Worm (Caenorhabditis elegans) whole organism, L1 larva: Measurements from ENCODE around the gene F26C11.1.

Source experiments
- C34B4.2 ChIP-seq: sonication (generic microtip); optimal IDR thresholded peaks from 2 replicates; lab custom pipeline; 2017; ENCODE audit warnings: mild to moderate bottlenecking, missing genetic modification characterization, missing compliant biosample characterization
- alr-1 ChIP-seq: fragments of 200-800 bp; sonication (Bioruptor generic); optimal IDR thresholded peaks from 2 replicates; lab custom pipeline; 2018; ENCODE audit warnings: borderline replicate concordance, mild to moderate bottlenecking, missing genetic modification characterization, missing compliant biosample characterization
- aly-2 ChIP-seq: fragments of 150-350 bp; optimal IDR thresholded peaks from 2 replicates; lab custom pipeline; 2014; ENCODE audit warnings: missing biosample characterization, missing genetic modification characterization
- ama-1 ChIP-seq: fragments of 150-350 bp; optimal IDR thresholded peaks from 2 replicates; lab custom pipeline; 2014
- blmp-1 ChIP-seq: fragments of 150-350 bp; optimal IDR thresholded peaks from 2 replicates; lab custom pipeline; 2014; ENCODE audit warnings: missing biosample characterization, missing genetic modification characterization
- ceh-63 ChIP-seq: fragments of 200-800 bp; sonication (Bioruptor generic); optimal IDR thresholded peaks from 2 replicates; lab custom pipeline; 2018; ENCODE audit warnings: mild to moderate bottlenecking, missing genetic modification characterization, missing compliant biosample characterization
- ceh-90 ChIP-seq: sonication (generic microtip); optimal IDR thresholded peaks from 2 replicates; lab custom pipeline; 2016; ENCODE audit warnings: missing genetic modification characterization, missing compliant biosample characterization
- efl-1 ChIP-seq, 4 experiments: fragments of 150-350 bp; optimal IDR thresholded peaks in 3 of 4; peaks in 1 of 4; 1 replicate in 1 of 4; 2 replicates in 3 of 4; lab custom pipeline; 2014; ENCODE audit warnings: missing biosample characterization in 2 of 4, missing genetic modification characterization in 2 of 4, missing genetic modification reagents in 2 of 4
- efl-3 ChIP-seq: fragments of 200-800 bp; sonication (Bioruptor generic); optimal IDR thresholded peaks from 2 replicates; lab custom pipeline; 2018; ENCODE audit warnings: mild to moderate bottlenecking, missing genetic modification characterization, missing compliant biosample characterization
- egl-27 ChIP-seq, 2 experiments: fragments of 150-350 bp in 1 of 2; sonication (generic microtip); optimal IDR thresholded peaks; 3 replicates each; lab custom pipeline; 2017 to 2018; ENCODE audit warnings: missing biosample characterization in 2 of 2, missing genetic modification characterization in 2 of 2, missing genetic modification reagents in 2 of 2
- elt-3 ChIP-seq, 6 experiments: fragments of 150-350 bp in 1 of 6; sonication (generic microtip); optimal IDR thresholded peaks; 2 replicates each; lab custom pipeline; 2017 to 2018; ENCODE audit warnings: missing biosample characterization in 6 of 6, missing genetic modification characterization in 6 of 6, inconsistent platforms in 1 of 6
- fkh-8 ChIP-seq: sonication (generic microtip); optimal IDR thresholded peaks from 2 replicates; lab custom pipeline; 2016; ENCODE audit warnings: mild to moderate bottlenecking, missing genetic modification characterization, missing compliant biosample characterization
- fos-1 ChIP-seq: fragments of 150-350 bp; optimal IDR thresholded peaks from 2 replicates; lab custom pipeline; 2014; ENCODE audit warnings: missing biosample characterization, missing genetic modification characterization
- hlh-4 ChIP-seq: sonication (generic microtip); optimal IDR thresholded peaks from 2 replicates; lab custom pipeline; 2016; ENCODE audit warnings: mild to moderate bottlenecking, missing genetic modification characterization, missing compliant biosample characterization
- irx-1 ChIP-seq: sonication (generic microtip); optimal IDR thresholded peaks from 2 replicates; lab custom pipeline; 2016; ENCODE audit warnings: missing genetic modification characterization, missing compliant biosample characterization
- isw-1 ChIP-seq: fragments of 200-800 bp; sonication (Bioruptor generic); IDR thresholded peaks from 2 replicates; pipeline ENCODE4 v1.3.6; 2022; ENCODE audit warnings: missing genetic modification characterization, missing compliant biosample characterization
- jun-1 ChIP-seq: fragments of 150-350 bp; optimal IDR thresholded peaks from 2 replicates; lab custom pipeline; 2014; ENCODE audit warnings: missing biosample characterization, missing genetic modification reagents, missing genetic modification characterization
- lin-13 ChIP-seq: fragments of 150-350 bp; optimal IDR thresholded peaks from 2 replicates; lab custom pipeline; 2014; ENCODE audit warnings: missing biosample characterization, missing genetic modification reagents, missing genetic modification characterization
- lin-35 ChIP-seq, 2 experiments: fragments of 150-350 bp; optimal IDR thresholded peaks; 2 replicates each; lab custom pipeline; 2014; ENCODE audit warnings: missing biosample characterization in 2 of 2, missing genetic modification characterization in 2 of 2, missing genetic modification reagents in 2 of 2
- mef-2 ChIP-seq: fragments of 150-350 bp; optimal IDR thresholded peaks from 2 replicates; lab custom pipeline; 2014; ENCODE audit warnings: missing biosample characterization, missing genetic modification characterization
- nhr-11 ChIP-seq: fragments of 150-350 bp; optimal IDR thresholded peaks from 2 replicates; lab custom pipeline; 2014; ENCODE audit warnings: missing biosample characterization, missing genetic modification characterization
- nhr-19 ChIP-seq: fragments of 200-800 bp; sonication (Bioruptor generic); conservative IDR thresholded peaks from 2 replicates; pipeline ENCODE4 v1.3.6; 2022; ENCODE audit warnings: missing genetic modification characterization, missing compliant biosample characterization
- nhr-28 ChIP-seq: fragments of 150-350 bp; optimal IDR thresholded peaks from 2 replicates; lab custom pipeline; 2014; ENCODE audit warnings: missing biosample characterization, missing genetic modification characterization
- nhr-47 ChIP-seq: sonication (generic microtip); optimal IDR thresholded peaks from 2 replicates; lab custom pipeline; 2016; ENCODE audit warnings: mild to moderate bottlenecking, missing genetic modification characterization, moderate library complexity, missing compliant biosample characterization
- nhr-76 ChIP-seq: sonication (generic microtip); optimal IDR thresholded peaks from 2 replicates; lab custom pipeline; 2017; ENCODE audit warnings: missing biosample characterization, missing genetic modification characterization
- nhr-77 ChIP-seq: fragments of 150-350 bp; optimal IDR thresholded peaks from 2 replicates; lab custom pipeline; 2014; ENCODE audit warnings: missing biosample characterization, missing genetic modification characterization
- snu-23 ChIP-seq: sonication (generic microtip); optimal IDR thresholded peaks from 2 replicates; lab custom pipeline; 2016; ENCODE audit warnings: missing genetic modification characterization, missing compliant biosample characterization
- sox-4 ChIP-seq: sonication (generic microtip); optimal IDR thresholded peaks from 2 replicates; lab custom pipeline; 2016; ENCODE audit warnings: missing genetic modification characterization, missing compliant biosample characterization
- sptf-1 ChIP-seq: fragments of 150-350 bp; optimal IDR thresholded peaks from 2 replicates; lab custom pipeline; 2014; ENCODE audit warnings: missing biosample characterization, missing genetic modification characterization
- sup-37 ChIP-seq: fragments of 200-800 bp; sonication (Bioruptor generic); optimal IDR thresholded peaks from 2 replicates; lab custom pipeline; 2018; ENCODE audit warnings: mild to moderate bottlenecking, missing genetic modification characterization, missing compliant biosample characterization
- swsn-7 ChIP-seq: sonication (generic microtip); optimal IDR thresholded peaks from 2 replicates; lab custom pipeline; 2016; ENCODE audit warnings: missing genetic modification characterization, missing compliant biosample characterization
- tbx-2 ChIP-seq: sonication (generic microtip); optimal IDR thresholded peaks from 2 replicates; lab custom pipeline; 2016; ENCODE audit warnings: missing genetic modification characterization, missing compliant biosample characterization
- unc-130 ChIP-seq: fragments of 150-350 bp; optimal IDR thresholded peaks from 2 replicates; lab custom pipeline; 2017; ENCODE audit warnings: missing biosample characterization, missing genetic modification characterization, inconsistent platforms
- unc-86 ChIP-seq: sonication (generic microtip); optimal IDR thresholded peaks from 2 replicates; lab custom pipeline; 2016; ENCODE audit warnings: missing genetic modification characterization, missing compliant biosample characterization
- unc-98 ChIP-seq: fragments of 200-800 bp; sonication (Bioruptor generic); IDR thresholded peaks from 2 replicates; pipeline ENCODE4 v1.3.6; 2022; ENCODE audit warnings: missing genetic modification characterization, missing compliant biosample characterization
- vab-15 ChIP-seq: sonication (generic microtip); optimal IDR thresholded peaks from 2 replicates; lab custom pipeline; 2017; ENCODE audit warnings: missing genotype, mild to moderate bottlenecking, missing genetic modification characterization, missing compliant biosample characterization
- zag-1 ChIP-seq: fragments of 150-350 bp; optimal IDR thresholded peaks from 2 replicates; lab custom pipeline; 2014; ENCODE audit warnings: missing biosample characterization, missing genetic modification characterization
- ztf-11 ChIP-seq, 2 experiments: sonication (generic microtip); optimal IDR thresholded peaks; 2 replicates each; lab custom pipeline; 2016 to 2017; ENCODE audit warnings: missing genetic modification characterization in 2 of 2, missing biosample characterization in 1 of 2, missing compliant biosample characterization in 1 of 2
- ztf-4 ChIP-seq: fragments of 150-350 bp; optimal IDR thresholded peaks from 2 replicates; lab custom pipeline; 2014; ENCODE audit warnings: missing biosample characterization, missing genetic modification characterization

F26C11.1 gene

DNA sequence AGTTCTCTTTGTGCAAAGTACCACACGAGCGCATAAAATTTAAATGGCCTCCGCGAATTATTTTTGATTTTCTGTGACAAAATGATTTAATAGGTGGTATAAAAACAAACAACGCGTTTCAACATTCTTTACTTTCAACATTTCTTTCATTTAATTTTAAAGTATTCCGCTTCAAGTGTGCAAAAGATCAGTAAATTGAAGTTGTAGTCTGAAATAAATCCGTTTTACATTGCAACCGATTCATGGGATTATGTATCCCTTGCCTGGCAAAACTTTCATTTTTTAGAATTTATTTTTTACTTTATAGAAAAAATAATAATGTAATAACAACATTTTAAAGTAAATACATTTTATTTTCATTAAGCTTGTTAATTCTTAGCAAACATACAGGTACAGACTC, at the start of gene F26C11.1:
F26C11.1 (plus strand) TSS at position 301 of the 400 bp plus-strand sequence.
- TF ChIP-seq alr-1 (tag; lab: Kevin White, UChicago) = no peak
- no peak for TF ChIP-seq nhr-77 (tag; lab: Kevin White, UChicago)
- no peak for TF ChIP-seq lin-13 (GFP tag; lab: Kevin White, UChicago)
- TF ChIP-seq tbx-2 (tag; lab: Kevin White, UChicago) = no peak
- TF ChIP-seq nhr-47 (tag; lab: Kevin White, UChicago) = no peak
- TF ChIP-seq unc-130 = no peak
- TF ChIP-seq nhr-11 (tag; lab: Kevin White, UChicago) = no peak
- TF ChIP-seq C34B4.2 = no peak
- no peak for TF ChIP-seq unc-86 (tag; lab: Kevin White, UChicago)
- no peak for TF ChIP-seq efl-3 (GFP tag; lab: Kevin White, UChicago)
- no peak for TF ChIP-seq sptf-1 (tag; lab: Kevin White, UChicago)
- TF ChIP-seq sup-37 (GFP tag; lab: Kevin White, UChicago) = no peak
- no peak for TF ChIP-seq ceh-63 (GFP tag; lab: Kevin White, UChicago)
- no peak for TF ChIP-seq efl-1 (optimal IDR thresholded peaks at IDR 0.05; lab: Kevin White, UChicago)
- TF ChIP-seq efl-1 (GFP tag; optimal IDR thresholded peaks at IDR 0.05 in 1 of 2; lab: Kevin White, UChicago) = no peak
- TF ChIP-seq aly-2 (tag; lab: Kevin White, UChicago) = no peak
- no peak for TF ChIP-seq elt-3 (tag; optimal IDR thresholded peaks at IDR 0.05; lab: Kevin White, UChicago)
- no peak for TF ChIP-seq sox-4
- no peak for TF ChIP-seq lin-35 (GFP tag; optimal IDR thresholded peaks at IDR 0.05; lab: Kevin White, UChicago)
- TF ChIP-seq irx-1 = no peak
- no peak for TF ChIP-seq vab-15 (tag; lab: Kevin White, UChicago)

DNA sequence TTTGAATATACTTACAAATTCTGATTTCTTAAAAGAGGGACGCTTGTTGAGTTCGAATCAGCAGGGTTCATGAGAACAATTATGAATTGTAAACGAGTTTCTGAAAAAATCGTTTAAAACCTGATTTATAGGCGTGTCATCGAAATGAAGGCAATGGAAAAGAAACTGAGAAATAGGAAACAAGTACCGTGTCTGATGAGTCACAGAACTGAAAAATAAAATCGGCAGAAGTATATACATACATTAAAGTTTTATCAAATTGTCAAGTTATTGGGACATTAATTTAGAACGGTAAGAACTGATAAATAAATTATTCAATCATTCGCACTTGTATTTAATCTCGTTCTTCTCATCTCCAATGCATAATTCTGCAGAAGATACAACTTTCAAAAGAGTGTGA, 49.3 kb upstream of the F26C11.1 start, which contains the start of gene chil-9:
chil-9 (minus strand) TSS at position 101 of the 400 bp plus-strand sequence.
- no peak for TF ChIP-seq mef-2
- TF ChIP-seq snu-23 (GFP tag; lab: Kevin White, UChicago) = no peak
- no peak for TF ChIP-seq nhr-19 (GFP tag; lab: Robert Waterston, UW)
- TF ChIP-seq nhr-76 (tag; lab: Kevin White, UChicago) = no peak
- TF ChIP-seq nhr-28 (tag; lab: Kevin White, UChicago) = no peak
- TF ChIP-seq nhr-47 (tag; lab: Kevin White, UChicago) = no peak
- TF ChIP-seq ama-1 (lab: Kevin White, UChicago) = no peak
- TF ChIP-seq sptf-1 (tag; lab: Kevin White, UChicago) = no peak
- TF ChIP-seq, all 84 proteins: peak for 0

DNA sequence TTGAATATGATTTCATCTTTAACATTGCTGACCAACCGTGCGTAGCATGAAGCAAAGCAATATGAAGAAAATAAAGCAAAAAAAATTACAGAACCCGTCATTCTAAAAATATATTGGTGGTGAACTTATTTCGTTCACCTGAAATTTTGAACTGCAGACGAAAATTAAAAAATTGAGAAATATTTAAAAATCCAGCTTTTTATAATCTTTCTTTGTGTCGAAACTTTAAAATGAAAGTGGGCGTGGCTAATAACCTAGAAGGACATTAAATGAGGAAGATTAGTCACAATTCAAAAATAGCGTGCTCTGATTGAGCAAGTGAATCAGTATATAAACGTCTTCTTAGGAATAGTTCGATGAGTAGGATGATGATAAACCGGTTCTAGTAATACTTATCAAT, 45.0 kb upstream of the F26C11.1 start, which contains the start of gene old-2:
old-2 (minus strand) TSS at position 101 of the 400 bp plus-strand sequence.
- no peak for TF ChIP-seq nhr-77 (tag; lab: Kevin White, UChicago)
- no peak for TF ChIP-seq egl-27 (tag; optimal IDR thresholded peaks at IDR 0.05; lab: Kevin White, UChicago)
- no peak for TF ChIP-seq isw-1
- no peak for TF ChIP-seq nhr-11 (tag; lab: Kevin White, UChicago)
- no peak for TF ChIP-seq hlh-4 (tag; lab: Kevin White, UChicago)
- TF ChIP-seq zag-1 (tag; lab: Kevin White, UChicago) = no peak
- TF ChIP-seq efl-1 (optimal IDR thresholded peaks at IDR 0.05; lab: Kevin White, UChicago) = no peak
- no peak for TF ChIP-seq efl-1 (GFP tag; optimal IDR thresholded peaks at IDR 0.05 in 1 of 2; lab: Kevin White, UChicago)
- no peak for TF ChIP-seq ztf-11 (tag; optimal IDR thresholded peaks at IDR 0.05; lab: Kevin White, UChicago)
- TF ChIP-seq swsn-7 (tag; lab: Kevin White, UChicago) = no peak
- no peak for TF ChIP-seq sptf-1 (tag; lab: Kevin White, UChicago)
- no peak for TF ChIP-seq blmp-1 (tag; lab: Kevin White, UChicago)
- TF ChIP-seq ceh-90 (tag; lab: Kevin White, UChicago) = no peak
- TF ChIP-seq fos-1 (tag; lab: Kevin White, UChicago) = no peak
- TF ChIP-seq jun-1 = no peak
- TF ChIP-seq fkh-8 (tag; lab: Kevin White, UChicago) = no peak
- no peak for TF ChIP-seq nhr-28 (tag; lab: Kevin White, UChicago)
- TF ChIP-seq ztf-4 = no peak
- TF ChIP-seq unc-98 (GFP tag; lab: Robert Waterston, UW) = no peak
